Worm (Caenorhabditis elegans) whole organism, L1 larva: ENCODE data around the gene wrt-4.
A peak's percentile ranks its signal among the peaks of the same experiment; 100 is the strongest.

Experiments
- C34B4.2 ChIP-seq: sonication (generic microtip); optimal IDR thresholded peaks from 2 replicates; lab custom pipeline; 2017; ENCODE audit warnings: mild to moderate bottlenecking, missing genetic modification characterization, missing compliant biosample characterization
- F16B12.6 ChIP-seq: fragments of 150-350 bp; optimal IDR thresholded peaks from 2 replicates; lab custom pipeline; 2014; ENCODE audit warnings: missing biosample characterization, missing genetic modification characterization
- blmp-1 ChIP-seq: fragments of 150-350 bp; optimal IDR thresholded peaks from 2 replicates; lab custom pipeline; 2014; ENCODE audit warnings: missing biosample characterization, missing genetic modification characterization
- ceh-63 ChIP-seq: fragments of 200-800 bp; sonication (Bioruptor generic); optimal IDR thresholded peaks from 2 replicates; lab custom pipeline; 2018; ENCODE audit warnings: mild to moderate bottlenecking, missing genetic modification characterization, missing compliant biosample characterization
- ceh-82 ChIP-seq, 3 experiments: fragments of 150-350 bp in 1 of 3; sonication (generic microtip) in 2 of 3; optimal IDR thresholded peaks; 2 replicates each; lab custom pipeline; 2014 to 2017; ENCODE audit warnings: missing biosample characterization in 3 of 3, missing genetic modification characterization in 3 of 3
- ceh-88 ChIP-seq: fragments of 200-800 bp; sonication (Bioruptor generic); IDR thresholded peaks from 2 replicates; pipeline ENCODE4 v1.3.6; 2022; ENCODE audit warnings: missing genetic modification characterization, missing compliant biosample characterization
- ceh-90 ChIP-seq: sonication (generic microtip); optimal IDR thresholded peaks from 2 replicates; lab custom pipeline; 2016; ENCODE audit warnings: missing genetic modification characterization, missing compliant biosample characterization
- ces-1 ChIP-seq: fragments of 150-350 bp; optimal IDR thresholded peaks from 2 replicates; lab custom pipeline; 2014; ENCODE audit warnings: missing biosample characterization, missing genetic modification reagents, missing genetic modification characterization
- dsc-1 ChIP-seq: sonication (generic microtip); optimal IDR thresholded peaks from 2 replicates; lab custom pipeline; 2016; ENCODE audit warnings: mild to moderate bottlenecking, missing genetic modification characterization, missing compliant biosample characterization
- efl-3 ChIP-seq: fragments of 200-800 bp; sonication (Bioruptor generic); optimal IDR thresholded peaks from 2 replicates; lab custom pipeline; 2018; ENCODE audit warnings: mild to moderate bottlenecking, missing genetic modification characterization, missing compliant biosample characterization
- egl-27 ChIP-seq, 2 experiments: fragments of 150-350 bp in 1 of 2; sonication (generic microtip); optimal IDR thresholded peaks; 3 replicates each; lab custom pipeline; 2017 to 2018; ENCODE audit warnings: missing biosample characterization in 2 of 2, missing genetic modification characterization in 2 of 2, missing genetic modification reagents in 2 of 2
- elt-2 ChIP-seq: sonication (generic microtip); optimal IDR thresholded peaks from 2 replicates; lab custom pipeline; 2016; ENCODE audit warnings: missing genetic modification characterization, mild to moderate bottlenecking, inconsistent platforms, missing compliant biosample characterization, missing genetic modification reagents
- fkh-8 ChIP-seq: sonication (generic microtip); optimal IDR thresholded peaks from 2 replicates; lab custom pipeline; 2016; ENCODE audit warnings: mild to moderate bottlenecking, missing genetic modification characterization, missing compliant biosample characterization
- fos-1 ChIP-seq: fragments of 150-350 bp; optimal IDR thresholded peaks from 2 replicates; lab custom pipeline; 2014; ENCODE audit warnings: missing biosample characterization, missing genetic modification characterization
- hlh-4 ChIP-seq: sonication (generic microtip); optimal IDR thresholded peaks from 2 replicates; lab custom pipeline; 2016; ENCODE audit warnings: mild to moderate bottlenecking, missing genetic modification characterization, missing compliant biosample characterization
- isw-1 ChIP-seq: fragments of 200-800 bp; sonication (Bioruptor generic); IDR thresholded peaks from 2 replicates; pipeline ENCODE4 v1.3.6; 2022; ENCODE audit warnings: missing genetic modification characterization, missing compliant biosample characterization
- jun-1 ChIP-seq: fragments of 150-350 bp; optimal IDR thresholded peaks from 2 replicates; lab custom pipeline; 2014; ENCODE audit warnings: missing biosample characterization, missing genetic modification reagents, missing genetic modification characterization
- lin-15B ChIP-seq: fragments of 150-350 bp; sonication (generic microtip); optimal IDR thresholded peaks from 3 replicates; lab custom pipeline; 2014; ENCODE audit warnings: missing biosample characterization, missing genetic modification characterization
- lin-35 ChIP-seq, 2 experiments: fragments of 150-350 bp; optimal IDR thresholded peaks; 2 replicates each; lab custom pipeline; 2014; ENCODE audit warnings: missing biosample characterization in 2 of 2, missing genetic modification characterization in 2 of 2, missing genetic modification reagents in 2 of 2
- lin-39 ChIP-seq: fragments of 150-350 bp; optimal IDR thresholded peaks from 2 replicates; lab custom pipeline; 2014; ENCODE audit warnings: missing biosample characterization, missing genetic modification reagents, missing genetic modification characterization
- lir-3 ChIP-seq: sonication (generic microtip); optimal IDR thresholded peaks from 2 replicates; lab custom pipeline; 2016; ENCODE audit warnings: mild to moderate bottlenecking, missing genetic modification characterization, moderate library complexity, missing compliant biosample characterization; ENCODE audit not compliant: poor library complexity
- mef-2 ChIP-seq: fragments of 150-350 bp; optimal IDR thresholded peaks from 2 replicates; lab custom pipeline; 2014; ENCODE audit warnings: missing biosample characterization, missing genetic modification characterization
- mep-1 ChIP-seq: fragments of 150-350 bp; optimal IDR thresholded peaks from 2 replicates; lab custom pipeline; 2014; ENCODE audit warnings: missing biosample characterization, missing genetic modification characterization
- nhr-12 ChIP-seq: sonication (generic microtip); optimal IDR thresholded peaks from 2 replicates; lab custom pipeline; 2017; ENCODE audit warnings: missing biosample characterization, missing genetic modification characterization
- nhr-20 ChIP-seq: sonication (generic microtip); optimal IDR thresholded peaks from 2 replicates; lab custom pipeline; 2016; ENCODE audit warnings: mild to moderate bottlenecking, missing genetic modification characterization, missing compliant biosample characterization
- nhr-28 ChIP-seq: fragments of 150-350 bp; optimal IDR thresholded peaks from 2 replicates; lab custom pipeline; 2014; ENCODE audit warnings: missing biosample characterization, missing genetic modification characterization
- nhr-47 ChIP-seq: sonication (generic microtip); optimal IDR thresholded peaks from 2 replicates; lab custom pipeline; 2016; ENCODE audit warnings: mild to moderate bottlenecking, missing genetic modification characterization, moderate library complexity, missing compliant biosample characterization
- nhr-71 ChIP-seq: sonication (generic microtip); optimal IDR thresholded peaks from 2 replicates; lab custom pipeline; 2016; ENCODE audit warnings: mild to moderate bottlenecking, missing genetic modification characterization, moderate library complexity, missing compliant biosample characterization
- nhr-84 ChIP-seq: sonication (generic microtip); optimal IDR thresholded peaks from 2 replicates; lab custom pipeline; 2017; ENCODE audit warnings: missing biosample characterization, missing genetic modification characterization
- nhr-90 ChIP-seq: sonication (generic microtip); optimal IDR thresholded peaks from 2 replicates; lab custom pipeline; 2016; ENCODE audit warnings: mild to moderate bottlenecking, missing genetic modification characterization, missing compliant biosample characterization; ENCODE audit not compliant: poor library complexity
- pag-3 ChIP-seq: sonication (generic microtip); optimal IDR thresholded peaks from 2 replicates; lab custom pipeline; 2017; ENCODE audit warnings: missing genetic modification characterization, mild to moderate bottlenecking, missing compliant biosample characterization, antibody characterized with exemption, borderline replicate concordance; ENCODE audit not compliant: insufficient read depth
- rnt-1 ChIP-seq: sonication (generic microtip); optimal IDR thresholded peaks from 2 replicates; lab custom pipeline; 2016; ENCODE audit warnings: mild to moderate bottlenecking, missing genetic modification characterization, moderate library complexity, missing compliant biosample characterization
- skn-1 ChIP-seq: fragments of 150-350 bp; optimal IDR thresholded peaks from 2 replicates; lab custom pipeline; 2014; ENCODE audit warnings: missing biosample characterization, missing genetic modification characterization
- snpc-4 ChIP-seq: fragments of 150-350 bp; optimal IDR thresholded peaks from 2 replicates; lab custom pipeline; 2014; ENCODE audit warnings: missing biosample characterization, missing genetic modification characterization
- sox-4 ChIP-seq: sonication (generic microtip); optimal IDR thresholded peaks from 2 replicates; lab custom pipeline; 2016; ENCODE audit warnings: missing genetic modification characterization, missing compliant biosample characterization
- sup-37 ChIP-seq: fragments of 200-800 bp; sonication (Bioruptor generic); optimal IDR thresholded peaks from 2 replicates; lab custom pipeline; 2018; ENCODE audit warnings: mild to moderate bottlenecking, missing genetic modification characterization, missing compliant biosample characterization
- unc-30 ChIP-seq: sonication (generic microtip); optimal IDR thresholded peaks from 2 replicates; lab custom pipeline; 2017; ENCODE audit warnings: missing biosample characterization, missing genetic modification characterization
- unc-62 ChIP-seq: fragments of 150-350 bp; optimal IDR thresholded peaks from 2 replicates; lab custom pipeline; 2014; ENCODE audit warnings: missing biosample characterization, missing genetic modification reagents, missing genetic modification characterization
- unc-98 ChIP-seq: fragments of 200-800 bp; sonication (Bioruptor generic); IDR thresholded peaks from 2 replicates; pipeline ENCODE4 v1.3.6; 2022; ENCODE audit warnings: missing genetic modification characterization, missing compliant biosample characterization
- vab-15 ChIP-seq: sonication (generic microtip); optimal IDR thresholded peaks from 2 replicates; lab custom pipeline; 2017; ENCODE audit warnings: missing genotype, mild to moderate bottlenecking, missing genetic modification characterization, missing compliant biosample characterization
- xbp-1 ChIP-seq: sonication (generic microtip); optimal IDR thresholded peaks from 2 replicates; lab custom pipeline; 2016; ENCODE audit warnings: missing genetic modification characterization, missing compliant biosample characterization
- ztf-11 ChIP-seq, 2 experiments: sonication (generic microtip); optimal IDR thresholded peaks; 2 replicates each; lab custom pipeline; 2016 to 2017; ENCODE audit warnings: missing genetic modification characterization in 2 of 2, missing biosample characterization in 1 of 2, missing compliant biosample characterization in 1 of 2
- ztf-4 ChIP-seq: fragments of 150-350 bp; optimal IDR thresholded peaks from 2 replicates; lab custom pipeline; 2014; ENCODE audit warnings: missing biosample characterization, missing genetic modification characterization

wrt-4 gene

DNA sequence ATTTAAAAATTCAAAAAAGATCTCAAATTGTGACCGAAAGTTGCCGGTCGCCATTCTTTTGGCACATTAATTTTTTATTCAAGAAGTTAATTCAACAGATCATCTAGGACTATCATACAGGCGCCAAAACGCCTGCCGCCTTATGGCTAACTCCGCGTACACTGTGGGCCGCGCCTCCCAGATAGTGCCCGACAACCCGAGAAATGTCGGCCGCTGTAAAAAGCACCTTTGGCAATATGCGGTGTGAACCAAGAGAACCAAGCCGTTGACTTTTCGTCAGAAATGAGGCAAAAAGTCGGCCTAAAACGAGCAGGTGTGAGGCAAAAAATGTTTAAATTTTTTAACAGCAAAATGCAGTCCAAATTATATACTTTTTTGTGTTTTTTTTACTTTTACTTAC lies 2.2 kb upstream of the wrt-4 start:
- TF ChIP-seq ztf-4 (tag; lab: Kevin White, UChicago), result no peak
- peak; percentile 25 for TF ChIP-seq snpc-4 (tag; lab: Kevin White, UChicago)
- no peak for TF ChIP-seq jun-1
- no peak for TF ChIP-seq ztf-11 (tag; optimal IDR thresholded peaks at IDR 0.05; lab: Kevin White, UChicago)
- TF ChIP-seq ces-1 (GFP tag; lab: Kevin White, UChicago), result no peak

DNA sequence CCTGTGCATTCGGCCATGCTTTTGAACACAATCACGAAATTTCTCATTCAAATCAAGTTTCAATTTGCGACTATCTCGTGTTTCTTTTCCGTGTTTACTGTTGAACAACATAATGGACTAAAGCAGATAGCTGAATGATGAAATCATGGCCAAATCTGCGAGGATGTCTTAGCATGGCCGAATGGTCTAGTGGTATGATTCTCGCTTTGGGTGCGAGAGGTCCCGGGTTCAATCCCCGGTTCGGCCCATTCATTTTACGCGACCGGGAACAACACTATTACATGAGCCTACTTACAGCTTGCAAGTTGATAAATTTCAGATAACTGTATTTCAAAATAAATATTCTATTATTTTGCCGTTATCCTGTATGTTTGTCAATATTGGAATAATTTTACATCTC lies 5.8 kb downstream of the wrt-4 start:
- TF ChIP-seq egl-27 (tag; optimal IDR thresholded peaks at IDR 0.05; lab: Kevin White, UChicago), result no peak
- TF ChIP-seq lin-15B (tag; lab: Kevin White, UChicago), result no peak
- no peak for TF ChIP-seq nhr-20 (tag; lab: Kevin White, UChicago)
- TF ChIP-seq ceh-90 (tag; lab: Kevin White, UChicago), result no peak
- TF ChIP-seq sup-37 (GFP tag; lab: Kevin White, UChicago), result no peak
- no peak for TF ChIP-seq efl-3 (GFP tag; lab: Kevin White, UChicago)
- TF ChIP-seq ztf-4 (tag; lab: Kevin White, UChicago), result no peak
- TF ChIP-seq ceh-88 (GFP tag; lab: Robert Waterston, UW), result no peak
- no peak for TF ChIP-seq lin-35 (GFP tag; optimal IDR thresholded peaks at IDR 0.05; lab: Kevin White, UChicago)
- TF ChIP-seq xbp-1 (tag; lab: Kevin White, UChicago), result no peak
- TF ChIP-seq fkh-8, result no peak
- no peak for TF ChIP-seq ceh-63 (GFP tag; lab: Kevin White, UChicago)
- no peak for TF ChIP-seq mep-1 (tag; lab: Kevin White, UChicago)
- no peak for TF ChIP-seq lir-3 (tag; lab: Kevin White, UChicago)
- no peak for TF ChIP-seq unc-30 (tag; lab: Kevin White, UChicago)
- TF ChIP-seq jun-1, result no peak
- TF ChIP-seq snpc-4 (tag; lab: Kevin White, UChicago), result no peak
- TF ChIP-seq unc-98 (GFP tag; lab: Robert Waterston, UW), result no peak
- TF ChIP-seq sox-4 (tag; lab: Kevin White, UChicago), result no peak

DNA sequence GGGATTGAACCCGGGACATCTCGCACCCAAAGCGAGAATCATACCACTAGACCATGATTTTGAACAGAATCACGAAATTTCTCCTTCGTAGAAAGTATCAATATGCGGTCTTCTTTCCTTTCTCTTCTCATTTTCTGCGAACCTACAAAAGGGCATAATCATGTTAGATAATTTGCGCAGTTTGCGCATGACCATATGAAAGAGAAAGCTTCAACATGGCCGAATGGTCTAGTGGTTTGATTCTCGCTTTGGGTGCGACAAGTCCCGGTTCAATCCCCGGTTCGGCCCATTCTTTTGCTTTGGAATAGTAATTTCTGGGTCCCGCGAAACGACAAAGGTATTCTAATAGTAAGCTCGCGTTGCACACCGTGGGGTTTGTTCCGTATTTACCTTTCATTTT lies 9.3 kb downstream of the wrt-4 start:
- peak; percentile 59 for TF ChIP-seq blmp-1 (tag; lab: Kevin White, UChicago)
- no peak for TF ChIP-seq nhr-71 (tag; lab: Kevin White, UChicago)
- no peak for TF ChIP-seq lin-39 (tag; lab: Kevin White, UChicago)
- no peak for TF ChIP-seq nhr-12
- TF ChIP-seq ceh-88 (GFP tag; lab: Robert Waterston, UW), result no peak
- no peak for TF ChIP-seq nhr-90
- TF ChIP-seq lin-15B (tag; lab: Kevin White, UChicago), result peak; percentile 27

DNA sequence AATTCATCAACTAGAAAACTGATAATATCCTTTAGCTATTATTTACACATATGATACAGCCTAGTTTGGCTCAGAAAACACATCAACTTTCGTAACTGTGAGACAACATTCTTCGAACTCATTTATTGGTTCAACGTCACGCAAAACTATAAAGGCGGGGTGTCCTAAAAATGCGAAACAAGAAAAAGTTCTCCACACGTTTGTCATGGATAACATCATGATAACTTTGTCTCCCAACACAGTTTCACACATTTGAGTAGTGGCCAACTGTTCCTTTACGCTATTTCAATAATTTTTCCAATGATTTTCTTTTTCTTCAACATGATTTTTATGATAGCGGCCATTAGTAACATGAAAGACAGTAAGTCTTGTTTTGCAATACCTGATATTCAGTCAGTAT lies 10.4 kb downstream of the wrt-4 start, which contains the start of gene srxa-9:
Gene srxa-9, plus strand, starts transcription at position 301 of the 400 bp plus-strand sequence.
- no peak for TF ChIP-seq isw-1 (GFP tag; lab: Robert Waterston, UW)
- no peak for TF ChIP-seq sox-4 (tag; lab: Kevin White, UChicago)
- TF ChIP-seq F16B12.6 (tag; lab: Kevin White, UChicago), result no peak
- no peak for TF ChIP-seq sup-37 (GFP tag; lab: Kevin White, UChicago)
- no peak for TF ChIP-seq hlh-4 (tag; lab: Kevin White, UChicago)
- no peak for TF ChIP-seq ceh-82 (tag; optimal IDR thresholded peaks at IDR 0.05; lab: Kevin White, UChicago)

DNA sequence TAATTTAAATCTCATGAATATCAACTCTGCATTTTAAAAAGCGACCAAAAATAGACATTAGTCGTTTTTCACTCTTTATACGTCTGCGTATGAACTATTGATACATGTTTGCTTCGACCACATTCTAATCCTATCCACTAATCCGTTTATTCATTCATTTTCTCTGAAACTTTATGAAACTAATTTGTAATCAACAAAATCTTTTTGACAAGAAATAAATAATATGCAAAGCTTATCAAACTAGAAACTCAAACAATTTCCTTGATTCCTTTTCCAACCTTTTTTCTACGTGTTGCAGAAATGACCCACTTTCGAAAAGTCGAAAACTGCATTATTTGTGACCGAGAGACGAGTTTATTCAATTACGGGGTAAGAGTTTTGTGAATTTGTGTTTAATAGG lies 14.8 kb downstream of the wrt-4 start, which contains the start of gene nhr-255:
Gene nhr-255, plus strand, starts transcription at position 301 of the 400 bp plus-strand sequence.
- TF ChIP-seq dsc-1 (peak; percentile 37), nhr-28 (no peak)

DNA sequence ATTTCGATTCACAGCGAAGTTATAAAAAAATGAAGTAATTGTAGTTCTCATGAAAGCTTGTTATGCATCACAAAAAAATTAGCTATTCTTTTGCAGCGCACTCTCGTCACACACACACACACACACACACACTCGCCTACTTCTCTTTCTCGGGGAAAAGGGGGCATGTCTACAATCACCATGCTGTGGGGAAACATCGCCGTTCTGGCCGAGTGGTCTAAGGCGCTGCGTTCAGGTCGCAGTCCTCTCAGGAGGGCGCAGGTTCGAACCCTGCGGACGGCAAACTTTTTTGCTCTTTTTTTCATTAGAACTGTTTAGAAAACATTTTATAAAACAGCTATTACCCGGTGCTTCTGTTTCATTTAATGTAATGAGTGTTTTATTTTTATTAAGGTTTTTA lies 15.2 kb downstream of the wrt-4 start:
- no peak for TF ChIP-seq vab-15 (tag; lab: Kevin White, UChicago)
- TF ChIP-seq mef-2, result no peak
- peak; percentile 32 for TF ChIP-seq skn-1 (tag; lab: Kevin White, UChicago)
- TF ChIP-seq blmp-1 (tag; lab: Kevin White, UChicago), result no peak
- TF ChIP-seq C34B4.2 (tag; lab: Kevin White, UChicago), result no peak
- TF ChIP-seq pag-3, result no peak
- TF ChIP-seq nhr-84, result no peak
- peak; percentile 74 for TF ChIP-seq nhr-47 (tag; lab: Kevin White, UChicago)
- TF ChIP-seq elt-2, result no peak
- TF ChIP-seq snpc-4 (tag; lab: Kevin White, UChicago), result peak; percentile 49
- peak; percentile 25 for TF ChIP-seq sox-4 (tag; lab: Kevin White, UChicago)
- no peak for TF ChIP-seq fos-1
- no peak for TF ChIP-seq ceh-63 (GFP tag; lab: Kevin White, UChicago)
- TF ChIP-seq rnt-1 (tag; lab: Kevin White, UChicago), result peak; percentile 76
- no peak for TF ChIP-seq ztf-11 (tag; optimal IDR thresholded peaks at IDR 0.05; lab: Kevin White, UChicago)
- TF ChIP-seq unc-62, result no peak
